Fruit fly (Drosophila melanogaster): ENCODE data around the gene Mst27D.

The Mst27D gene

dm6 chr2L:7106289-7106961 is 45.8 kb upstream of the Mst27D start (continued):
- TF ChIP-seq Tbp (GFP tag; optimal IDR thresholded peaks at IDR 0.05): no peak
- TF ChIP-seq Kr (GFP tag; optimal IDR thresholded peaks at IDR 0.05): no peak
- TF ChIP-seq Blimp-1 (GFP tag; optimal IDR thresholded peaks at IDR 0.05): peak; percentile 15
- no peak for TF ChIP-seq ase (GFP tag; IDR thresholded peaks at IDR 0.05)
- no peak for TF ChIP-seq pita (GFP tag; optimal IDR thresholded peaks at IDR 0.05)
- no peak for TF ChIP-seq Poxn (GFP tag; IDR thresholded peaks at IDR 0.05)
- TF ChIP-seq CG10321 (GFP tag; IDR thresholded peaks at IDR 0.05): peak; percentile 60; the same call in 1 of the 2 replicates
- TF ChIP-seq Ptx1 (GFP tag; IDR thresholded peaks at IDR 0.05): no peak
- no peak for TF ChIP-seq CG10654 (GFP tag; optimal IDR thresholded peaks at IDR 0.05)
- no peak for TF ChIP-seq Eip74EF (GFP tag; optimal IDR thresholded peaks at IDR 0.05)
- TF ChIP-seq gfzf (GFP tag; optimal IDR thresholded peaks at IDR 0.05): no peak

dm6 chr2L:7104195-7104971 is 43.7 kb upstream of the Mst27D start:
- peak; percentile 39; the same call in 1 of the 2 replicates for TF ChIP-seq Xrp1 (GFP tag; IDR thresholded peaks at IDR 0.05)
- no peak for TF ChIP-seq ac (GFP tag; optimal IDR thresholded peaks at IDR 0.05)
- TF ChIP-seq lbe (GFP tag; optimal IDR thresholded peaks at IDR 0.05): peak; percentile 43
- peak; percentile 39 for TF ChIP-seq gem (tag; optimal IDR thresholded peaks at IDR 0.05)
- peak; percentile 1 for TF ChIP-seq CG10979 (tag; optimal IDR thresholded peaks at IDR 0.05)
- no peak for TF ChIP-seq CG13624 (GFP tag; optimal IDR thresholded peaks at IDR 0.05)
- TF ChIP-seq CG14441 (GFP tag; IDR thresholded peaks at IDR 0.05): no peak
- TF ChIP-seq CG12219 (GFP tag; optimal IDR thresholded peaks at IDR 0.05): no peak
- peak; percentile 5 for TF ChIP-seq Blimp-1 (GFP tag; optimal IDR thresholded peaks at IDR 0.05)
- TF ChIP-seq prd (optimal IDR thresholded peaks at IDR 0.05): no peak
- peak; percentile 60; the same call in 2 of the 3 replicates for TF ChIP-seq prd (GFP tag; IDR thresholded peaks at IDR 0.05)
- peak; percentile 5 for TF ChIP-seq Sox102F (GFP tag; optimal IDR thresholded peaks at IDR 0.05)
- TF ChIP-seq esg (GFP tag; conservative IDR thresholded peaks at IDR 0.05): 0 out of 2 replicates have a peak, but pooled peaks have one; percentile 6
- no peak for TF ChIP-seq sens (GFP tag)
- no peak for TF ChIP-seq HLH3B (GFP tag; IDR thresholded peaks at IDR 0.05)
- TF ChIP-seq CG10959 (GFP tag; IDR thresholded peaks at IDR 0.05): no peak
- TF ChIP-seq repo (GFP tag; optimal IDR thresholded peaks at IDR 0.05): no peak
- no peak for TF ChIP-seq B-H1 (GFP tag; IDR thresholded peaks at IDR 0.05)
- no peak for TF ChIP-seq usp (GFP tag; optimal IDR thresholded peaks at IDR 0.05)
- TF ChIP-seq row (GFP tag; IDR thresholded peaks at IDR 0.05): 0 out of 3 replicates have a peak, but pooled peaks have one; percentile 6
- TF ChIP-seq ap (GFP tag; IDR thresholded peaks at IDR 0.05): 0 out of 2 replicates have a peak, but pooled peaks have one; percentile 12
- TF ChIP-seq CG17829 (tag; optimal IDR thresholded peaks at IDR 0.05): peak; percentile 11
- no peak for TF ChIP-seq gsb (GFP tag; IDR thresholded peaks at IDR 0.05)
- peak; percentile 60 for TF ChIP-seq nom (GFP tag; optimal IDR thresholded peaks at IDR 0.05)
- TF ChIP-seq CG2712 (tag; optimal IDR thresholded peaks at IDR 0.05): peak; percentile 31
- TF ChIP-seq crol (GFP tag; IDR thresholded peaks at IDR 0.05): peak; percentile 48; the same call in 1 of the 2 replicates
- TF ChIP-seq CG31441 (GFP tag; IDR thresholded peaks at IDR 0.05): 0 out of 2 replicates have a peak, but pooled peaks have one; percentile 28
- no peak for TF ChIP-seq dm (GFP tag; optimal IDR thresholded peaks at IDR 0.05)
- TF ChIP-seq CG18262 (tag; optimal IDR thresholded peaks at IDR 0.05): peak; percentile 30
- TF ChIP-seq CG10267 (tag; optimal IDR thresholded peaks at IDR 0.05): peak; percentile 4
- TF ChIP-seq Hr78 (GFP tag; optimal IDR thresholded peaks at IDR 0.05): no peak
- peak; percentile 2 for TF ChIP-seq zf30C (GFP tag; optimal IDR thresholded peaks at IDR 0.05)
- peak; percentile 28 for TF ChIP-seq CG11504 (tag; optimal IDR thresholded peaks at IDR 0.05)

All from whole organism, embryonic.